Worm (Caenorhabditis elegans) whole organism, L2 larva: ENCODE results near the gene T14G8.4.

ENCODE experiments used
- nhr-237 ChIP-seq: fragments of 150-350 bp; optimal IDR thresholded peaks from 2 replicates; lab custom pipeline; 2014; ENCODE audit warnings: missing biosample characterization, missing genetic modification characterization
- nhr-6 ChIP-seq: fragments of 150-350 bp; optimal IDR thresholded peaks from 2 replicates; lab custom pipeline; 2014; ENCODE audit warnings: missing biosample characterization, missing genetic modification characterization

- TF ChIP-seq nhr-6 (no peak), nhr-237 (no peak)
Observed at ce11 chrX:12826782-12827181, 36.9 kb downstream of the T14G8.4 start.
